Worm (Caenorhabditis elegans): ENCODE measurements around the gene del-5.

DNA sequence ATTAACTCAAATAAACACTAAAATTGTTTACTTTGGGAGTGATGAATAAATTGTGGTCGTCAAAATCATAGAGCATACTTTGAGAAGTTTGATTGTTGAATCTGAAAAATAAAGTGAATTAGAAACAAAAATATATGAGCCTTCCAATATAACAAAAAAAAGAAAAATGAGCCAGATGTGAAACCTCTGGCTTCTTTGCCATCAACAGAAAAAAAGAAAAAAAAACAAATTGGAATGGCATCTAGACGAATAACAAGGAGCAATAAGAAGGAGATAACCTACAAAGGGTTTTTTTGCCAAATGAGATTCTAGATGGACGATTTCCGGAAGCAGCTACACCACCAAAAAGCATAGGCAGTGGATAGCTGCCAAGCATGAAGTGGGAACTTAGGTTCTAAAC is 2.6 kb upstream of the del-5 start, which contains the start of gene F58A3.4:
- no peak for TF ChIP-seq him-1 (tag; optimal IDR thresholded peaks at IDR 0.05)
- TF ChIP-seq dao-5 (tag; optimal IDR thresholded peaks at IDR 0.05) = no peak
